Worm (Caenorhabditis elegans) whole organism, young adult: ENCODE results near the gene C50B8.4.

Experiments used
- B0261.1 ChIP-seq: sonication (generic microtip); optimal IDR thresholded peaks from 2 replicates; lab custom pipeline; 2016; ENCODE audit warnings: mild to moderate bottlenecking, missing genetic modification characterization, moderate library complexity, missing compliant biosample characterization
- B0336.3 ChIP-seq: fragments of 200-800 bp; sonication (Bioruptor generic); IDR thresholded peaks from 2 replicates; pipeline ENCODE4 v1.3.6; 2022; ENCODE audit warnings: missing genetic modification characterization, missing compliant biosample characterization
- C06A6.2 ChIP-seq: fragments of 200-800 bp; sonication (Bioruptor generic); conservative IDR thresholded peaks from 2 replicates; pipeline ENCODE4 v1.3.6; 2022; ENCODE audit warnings: missing genetic modification characterization, missing compliant biosample characterization
- F33H1.4 ChIP-seq: fragments of 200-800 bp; sonication (Bioruptor generic); IDR thresholded peaks from 2 replicates; pipeline ENCODE4 v1.3.6; 2022; ENCODE audit warnings: missing genetic modification reagents, missing genetic modification characterization, missing compliant biosample characterization
- F55B11.4 ChIP-seq: sonication (generic microtip); optimal IDR thresholded peaks from 2 replicates; lab custom pipeline; 2016; ENCODE audit warnings: missing compliant biosample characterization, missing genetic modification characterization, borderline replicate concordance; ENCODE audit not compliant: insufficient read depth
- K11D2.4 ChIP-seq: fragments of 200-800 bp; sonication (Bioruptor generic); IDR thresholded peaks from 2 replicates; pipeline ENCODE4 v1.3.6; 2022; ENCODE audit warnings: missing genetic modification reagents, missing genetic modification characterization, missing compliant biosample characterization
- T26A5.8 ChIP-seq: sonication (generic microtip); optimal IDR thresholded peaks from 2 replicates; lab custom pipeline; 2016; ENCODE audit warnings: missing genetic modification characterization, missing compliant biosample characterization
- atf-7 ChIP-seq: sonication (generic microtip); optimal IDR thresholded peaks from 2 replicates; lab custom pipeline; 2017; ENCODE audit warnings: mild to moderate bottlenecking, missing genetic modification characterization, missing compliant biosample characterization
- bed-2 ChIP-seq: fragments of 200-800 bp; sonication (Bioruptor generic); IDR thresholded peaks from 2 replicates; pipeline ENCODE4 v1.3.6; 2022; ENCODE audit warnings: missing genetic modification reagents, missing genetic modification characterization, missing compliant biosample characterization
- ceh-27 ChIP-seq: fragments of 200-800 bp; sonication (Bioruptor generic); optimal IDR thresholded peaks from 2 replicates; lab custom pipeline; 2018; ENCODE audit warnings: mild to moderate bottlenecking, missing genetic modification characterization, moderate library complexity, missing compliant biosample characterization
- ceh-40 ChIP-seq: fragments of 200-800 bp; sonication (Bioruptor generic); IDR thresholded peaks from 2 replicates; pipeline ENCODE4 v1.3.6; 2022; ENCODE audit warnings: missing genetic modification characterization, missing compliant biosample characterization
- egl-18 ChIP-seq: fragments of 200-800 bp; sonication (Bioruptor generic); IDR thresholded peaks from 2 replicates; pipeline ENCODE4 v1.3.6; 2022; ENCODE audit warnings: missing genetic modification reagents, missing genetic modification characterization, missing compliant biosample characterization
- egrh-3 ChIP-seq: fragments of 200-800 bp; sonication (Bioruptor generic); IDR thresholded peaks from 2 replicates; pipeline ENCODE4 v1.3.6; 2022; ENCODE audit warnings: missing genetic modification reagents, missing genetic modification characterization, missing compliant biosample characterization
- ekl-4 ChIP-seq: fragments of 200-800 bp; sonication (Bioruptor generic); IDR thresholded peaks from 2 replicates; pipeline ENCODE4 v1.3.6; 2022; ENCODE audit warnings: missing genetic modification reagents, missing genetic modification characterization, missing compliant biosample characterization
- fkh-3 ChIP-seq: sonication (generic microtip); optimal IDR thresholded peaks from 2 replicates; lab custom pipeline; 2016; ENCODE audit warnings: mild to moderate bottlenecking, missing genetic modification characterization, missing compliant biosample characterization
- hlh-26 ChIP-seq: fragments of 200-800 bp; sonication (Bioruptor generic); conservative IDR thresholded peaks from 2 replicates; pipeline ENCODE4 v1.3.6; 2022; ENCODE audit warnings: missing genetic modification reagents, missing genetic modification characterization, missing compliant biosample characterization
- let-607 ChIP-seq, 2 experiments: fragments of 200-800 bp in 1 of 2; sonication (Bioruptor generic) in 1 of 2; sonication (generic microtip) in 1 of 2; optimal IDR thresholded peaks; 2 replicates each; lab custom pipeline; 2016 to 2018; ENCODE audit warnings: mild to moderate bottlenecking in 2 of 2, missing compliant biosample characterization in 2 of 2, missing genetic modification characterization in 2 of 2, moderate library complexity in 2 of 2, missing genotype in 1 of 2
- lin-40 ChIP-seq: sonication (generic microtip); optimal IDR thresholded peaks from 2 replicates; lab custom pipeline; 2016; ENCODE audit warnings: missing genetic modification characterization, mild to moderate bottlenecking, missing compliant biosample characterization, missing genotype, missing genetic modification reagents
- madf-8 ChIP-seq: fragments of 200-800 bp; sonication (Bioruptor generic); conservative IDR thresholded peaks from 2 replicates; pipeline ENCODE4 v1.3.6; 2022; ENCODE audit warnings: missing genetic modification reagents, missing genetic modification characterization, missing compliant biosample characterization
- mxl-1 ChIP-seq: sonication (generic microtip); optimal IDR thresholded peaks from 2 replicates; lab custom pipeline; 2016; ENCODE audit warnings: missing genetic modification characterization, missing compliant biosample characterization
- nhr-179 ChIP-seq: sonication (generic microtip); optimal IDR thresholded peaks from 2 replicates; lab custom pipeline; 2016; ENCODE audit warnings: mild to moderate bottlenecking, missing genetic modification characterization, missing compliant biosample characterization
- nhr-80 ChIP-seq: sonication (generic microtip); optimal IDR thresholded peaks from 2 replicates; lab custom pipeline; 2016; ENCODE audit warnings: missing genetic modification characterization, missing compliant biosample characterization
- nhr-90 ChIP-seq: sonication (generic microtip); optimal IDR thresholded peaks from 2 replicates; lab custom pipeline; 2016; ENCODE audit warnings: missing genotype, mild to moderate bottlenecking, missing genetic modification characterization, missing compliant biosample characterization
- snpc-4 ChIP-seq, 5 experiments: fragments of 150-350 bp in 1 of 5; sonication (generic microtip) in 4 of 5; optimal IDR thresholded peaks; 2 replicates each; lab custom pipeline; 2014 to 2018; ENCODE audit warnings: missing genetic modification characterization in 5 of 5, missing biosample characterization in 3 of 5, antibody characterized with exemption in 2 of 5, mild to moderate bottlenecking in 2 of 5, missing compliant biosample characterization in 2 of 5, missing genotype in 2 of 5, moderate library complexity in 2 of 5, missing genetic modification reagents in 1 of 5
- tbp1 ChIP-seq: fragments of 200-800 bp; sonication (Bioruptor generic); optimal IDR thresholded peaks from 2 replicates; lab custom pipeline; 2018; ENCODE audit warnings: mild to moderate bottlenecking, missing genetic modification characterization, missing compliant biosample characterization
- tbx-9 ChIP-seq: sonication (generic microtip); optimal IDR thresholded peaks from 2 replicates; lab custom pipeline; 2016; ENCODE audit warnings: borderline replicate concordance, missing genetic modification characterization, inconsistent platforms, missing compliant biosample characterization
- unc-130 ChIP-seq: sonication (generic microtip); optimal IDR thresholded peaks from 2 replicates; lab custom pipeline; 2016; ENCODE audit warnings: missing genetic modification reagents, missing genetic modification characterization, missing compliant biosample characterization
- ztf-18 ChIP-seq: sonication (generic microtip); optimal IDR thresholded peaks from 2 replicates; lab custom pipeline; 2016; ENCODE audit warnings: missing genotype, mild to moderate bottlenecking, missing genetic modification characterization, missing compliant biosample characterization
- ztf-28 ChIP-seq: fragments of 200-800 bp; sonication (Bioruptor generic); IDR thresholded peaks from 2 replicates; pipeline ENCODE4 v1.3.6; 2022; ENCODE audit warnings: missing genetic modification reagents, missing genetic modification characterization, missing compliant biosample characterization
- ztf-6 ChIP-seq: fragments of 200-800 bp; sonication (Bioruptor generic); IDR thresholded peaks from 2 replicates; pipeline ENCODE4 v1.3.6; 2022; ENCODE audit warnings: missing genetic modification reagents, missing genetic modification characterization, missing compliant biosample characterization

C50B8.4 gene

DNA sequence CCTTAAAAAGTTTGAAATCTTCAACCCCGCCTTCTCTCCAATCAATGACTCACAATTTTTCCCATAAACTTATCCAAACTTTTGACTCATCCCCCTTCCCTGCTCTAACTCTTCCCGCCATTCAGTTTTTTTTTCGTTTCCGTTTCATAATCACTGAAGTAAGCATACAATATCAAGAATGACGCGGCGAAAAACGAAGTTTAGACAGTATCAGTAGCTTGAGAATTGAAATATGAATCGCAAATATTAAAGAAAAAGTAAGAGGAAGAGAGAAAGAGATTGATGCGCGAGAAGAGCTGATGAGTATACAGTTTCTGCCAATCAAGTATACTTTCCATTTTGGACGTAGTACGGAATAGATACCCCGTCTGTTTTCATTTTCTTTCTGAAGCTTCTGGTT, 5.7 kb downstream of the C50B8.4 start:
- TF ChIP-seq T26A5.8 (tag; lab: Kevin White, UChicago) (no peak), nhr-80 (tag; lab: Kevin White, UChicago) (peak; percentile 75), ztf-18 (tag; lab: Kevin White, UChicago) (no peak)

- no peak for TF ChIP-seq tbp1 (GFP tag; lab: Kevin White, UChicago)
- peak; percentile 82 for TF ChIP-seq nhr-80 (tag; lab: Kevin White, UChicago)
- no peak for TF ChIP-seq nhr-90 (tag; lab: Kevin White, UChicago)
- no peak for TF ChIP-seq unc-130 (GFP tag; lab: Kevin White, UChicago)
- no peak for TF ChIP-seq madf-8
- TF ChIP-seq ztf-18 (tag; lab: Kevin White, UChicago), result no peak
- TF ChIP-seq C06A6.2 (GFP tag; lab: Robert Waterston, UW), result no peak
These were observed 6.8 kb downstream of the C50B8.4 start, which contains the start of gene C50B8.6 for ce11 chrV:13578637-13579036. Gene C50B8.6 (plus strand): TSS chrV:13578972.

ce11 chrV:13580696-13581095, 8.9 kb downstream of the C50B8.4 start, which contains the start of gene C50B8.5:
Gene C50B8.5 (plus strand): TSS chrV:13580968.
- TF ChIP-seq nhr-179 (tag; lab: Kevin White, UChicago) (no peak), hlh-26 (GFP tag; lab: Robert Waterston, UW) (no peak), ztf-6 (GFP tag; lab: Robert Waterston, UW) (no peak), tbx-9 (tag; lab: Kevin White, UChicago) (no peak), B0336.3 (GFP tag; lab: Robert Waterston, UW) (no peak), nhr-80 (tag; lab: Kevin White, UChicago) (peak; percentile 46), F33H1.4 (no peak), ztf-18 (tag; lab: Kevin White, UChicago) (no peak)

- TF ChIP-seq ceh-40 (GFP tag; lab: Robert Waterston, UW) (no peak), bed-2 (GFP tag; lab: Robert Waterston, UW) (no peak), mxl-1 (tag; lab: Kevin White, UChicago) (no peak)
These were observed 12.7 kb downstream of the C50B8.4 start, which contains the start of gene F53F4.1 for ce11 chrV:13584484-13584883. Gene F53F4.1 (plus strand): TSS chrV:13584784.

DNA sequence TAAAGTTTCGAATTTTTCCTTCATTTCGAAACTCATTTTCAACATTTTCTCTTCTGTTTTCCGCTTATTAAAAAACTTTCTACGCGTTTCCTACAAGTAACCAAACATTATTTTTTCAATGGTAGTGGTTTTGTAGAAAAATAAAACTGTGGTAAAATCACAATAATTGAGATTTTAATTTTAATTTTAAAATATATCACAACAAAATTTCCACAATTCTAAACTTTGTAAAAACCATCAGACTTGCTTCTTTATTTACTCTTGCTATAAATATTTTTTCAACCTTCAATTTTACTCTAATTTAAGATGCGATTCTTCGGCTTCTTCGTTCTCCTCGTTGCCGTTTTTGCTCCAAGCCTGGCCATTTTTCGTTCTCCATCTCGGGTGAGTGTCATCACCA, 16.1 kb downstream of the C50B8.4 start, which contains the start of gene F53F4.17:
Gene F53F4.17, plus strand, starts transcription at position 301 of the 400 bp plus-strand sequence.
- TF ChIP-seq lin-40 (tag; lab: Kevin White, UChicago), result no peak
- TF ChIP-seq fkh-3 (tag; lab: Kevin White, UChicago), result no peak
- TF ChIP-seq ekl-4 (GFP tag; lab: Robert Waterston, UW), result no peak
- no peak for TF ChIP-seq ceh-27 (GFP tag; lab: Kevin White, UChicago)

DNA sequence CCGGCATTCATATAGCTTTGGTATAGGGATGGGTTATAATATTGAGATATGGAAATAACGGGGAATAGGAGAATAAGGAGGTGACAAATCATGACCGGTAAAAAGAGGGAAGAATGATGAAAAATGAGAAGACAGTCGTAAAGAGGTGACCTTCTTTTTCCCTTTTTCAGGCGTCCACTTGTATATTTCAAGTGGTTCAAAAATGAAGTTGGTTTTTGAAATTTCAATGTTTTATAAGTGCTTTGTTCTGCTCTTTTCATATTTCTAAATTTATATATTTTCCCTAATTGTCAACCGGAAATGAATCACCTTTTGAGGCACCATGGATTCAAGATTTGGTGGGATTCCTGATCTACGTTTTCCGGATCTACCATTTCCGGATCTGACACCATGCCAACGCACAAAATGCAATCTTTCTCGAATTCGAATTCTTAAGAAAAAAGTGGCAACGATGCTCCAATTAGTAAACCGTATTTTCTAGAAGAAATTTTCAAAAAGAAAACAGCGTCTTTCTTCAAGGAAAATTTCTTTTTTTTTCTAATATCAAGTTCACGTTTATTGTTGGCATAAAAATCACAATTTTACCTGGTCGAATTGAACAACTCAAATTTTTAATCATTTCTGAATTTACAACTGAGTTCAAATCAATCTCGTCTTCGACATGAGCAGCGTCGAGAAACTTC, 17.8 kb downstream of the C50B8.4 start, which contains the start of the genes F53F4.2 and F53F4.18:
Gene F53F4.2, minus strand, starts transcription at position 101 of the 683 bp plus-strand sequence.
Gene F53F4.18, plus strand, starts transcription at position 633 of the 683 bp plus-strand sequence.
- no peak for TF ChIP-seq let-607 (tag; optimal IDR thresholded peaks at IDR 0.05; lab: Kevin White, UChicago)
- TF ChIP-seq atf-7 (tag; lab: Kevin White, UChicago), result no peak
- TF ChIP-seq egl-18, result no peak
- TF ChIP-seq ztf-28 (GFP tag; lab: Robert Waterston, UW), result no peak
- no peak for TF ChIP-seq snpc-4 (GFP tag; optimal IDR thresholded peaks at IDR 0.05; lab: Kevin White, UChicago)
- TF ChIP-seq snpc-4 (tag; optimal IDR thresholded peaks at IDR 0.05; lab: Kevin White, UChicago), result no peak
- no peak for TF ChIP-seq F55B11.4 (tag; lab: Kevin White, UChicago)
- no peak for TF ChIP-seq B0261.1 (tag; lab: Kevin White, UChicago)
- no peak for TF ChIP-seq K11D2.4 (GFP tag; lab: Robert Waterston, UW)
- no peak for TF ChIP-seq egrh-3 (GFP tag; lab: Robert Waterston, UW)
